Worm (Caenorhabditis elegans) whole organism, young adult: ENCODE results near the gene yars-2.

ENCODE experiments used
- B0261.1 ChIP-seq: sonication (generic microtip); optimal IDR thresholded peaks from 2 replicates; lab custom pipeline; 2016; ENCODE audit warnings: mild to moderate bottlenecking, missing genetic modification characterization, moderate library complexity, missing compliant biosample characterization
- F10E7.11 ChIP-seq: sonication (generic microtip); optimal IDR thresholded peaks from 2 replicates; lab custom pipeline; 2017; ENCODE audit warnings: mild to moderate bottlenecking, missing genetic modification characterization, moderate library complexity, missing compliant biosample characterization
- F37B4.10 ChIP-seq: fragments of 200-800 bp; sonication (Bioruptor generic); IDR thresholded peaks from 2 replicates; pipeline ENCODE4 v1.3.6; 2022; ENCODE audit warnings: missing genetic modification characterization, missing compliant biosample characterization
- F39B2.1 ChIP-seq: fragments of 200-800 bp; sonication (Bioruptor generic); IDR thresholded peaks from 2 replicates; pipeline ENCODE4 v1.3.6; 2022; ENCODE audit warnings: missing genetic modification reagents, missing genetic modification characterization, missing compliant biosample characterization
- F52B5.7 ChIP-seq: sonication (generic microtip); optimal IDR thresholded peaks from 2 replicates; lab custom pipeline; 2016; ENCODE audit warnings: mild to moderate bottlenecking, missing genetic modification characterization, missing compliant biosample characterization
- F57C9.4 ChIP-seq: sonication (generic microtip); optimal IDR thresholded peaks from 2 replicates; lab custom pipeline; 2017; ENCODE audit warnings: mild to moderate bottlenecking, missing genetic modification characterization, missing compliant biosample characterization
- K11D2.4 ChIP-seq: fragments of 200-800 bp; sonication (Bioruptor generic); IDR thresholded peaks from 2 replicates; pipeline ENCODE4 v1.3.6; 2022; ENCODE audit warnings: missing genetic modification reagents, missing genetic modification characterization, missing compliant biosample characterization
- K12H6.12 ChIP-seq: fragments of 200-800 bp; sonication (Bioruptor generic); optimal IDR thresholded peaks from 2 replicates; lab custom pipeline; 2018; ENCODE audit warnings: mild to moderate bottlenecking, missing genetic modification characterization, missing compliant biosample characterization
- T26A5.8 ChIP-seq: sonication (generic microtip); optimal IDR thresholded peaks from 2 replicates; lab custom pipeline; 2016; ENCODE audit warnings: missing genetic modification characterization, missing compliant biosample characterization
- Y53F4B.3 ChIP-seq: fragments of 200-800 bp; sonication (Bioruptor generic); IDR thresholded peaks from 2 replicates; pipeline ENCODE4 v1.3.6; 2022; ENCODE audit warnings: missing genetic modification reagents, missing genetic modification characterization, missing compliant biosample characterization
- Y56A3A.18 ChIP-seq: fragments of 200-800 bp; sonication (Bioruptor generic); IDR thresholded peaks from 2 replicates; pipeline ENCODE4 v1.3.6; 2022; ENCODE audit warnings: missing genetic modification reagents, missing genetic modification characterization, missing compliant biosample characterization
- Y79H2A.3 ChIP-seq: fragments of 200-800 bp; sonication (Bioruptor generic); conservative IDR thresholded peaks from 2 replicates; pipeline ENCODE4 v1.3.6; 2022; ENCODE audit warnings: missing genetic modification reagents, missing genetic modification characterization, missing compliant biosample characterization
- Y95B8A.8 ChIP-seq: fragments of 200-800 bp; sonication (Bioruptor generic); IDR thresholded peaks from 2 replicates; pipeline ENCODE4 v1.3.6; 2022; ENCODE audit warnings: missing genetic modification reagents, missing genetic modification characterization, missing compliant biosample characterization
- akir-1 ChIP-seq: fragments of 200-800 bp; sonication (Bioruptor generic); optimal IDR thresholded peaks from 2 replicates; lab custom pipeline; 2018; ENCODE audit warnings: mild to moderate bottlenecking, missing genetic modification characterization, moderate library complexity, missing compliant biosample characterization
- aptf-2 ChIP-seq: fragments of 200-800 bp; sonication (Bioruptor generic); conservative IDR thresholded peaks from 2 replicates; pipeline ENCODE4 v1.3.6; 2022; ENCODE audit warnings: missing genetic modification reagents, missing genetic modification characterization, missing compliant biosample characterization
- aptf-3 ChIP-seq: fragments of 200-800 bp; sonication (Bioruptor generic); IDR thresholded peaks from 2 replicates; pipeline ENCODE4 v1.3.6; 2022; ENCODE audit warnings: missing genetic modification characterization, missing compliant biosample characterization
- attf-3 ChIP-seq: fragments of 200-800 bp; sonication (Bioruptor generic); conservative IDR thresholded peaks from 2 replicates; pipeline ENCODE4 v1.3.6; 2022; ENCODE audit warnings: missing genetic modification reagents, missing genetic modification characterization, missing compliant biosample characterization
- attf-5 ChIP-seq: fragments of 200-800 bp; sonication (Bioruptor generic); optimal IDR thresholded peaks from 2 replicates; lab custom pipeline; 2018; ENCODE audit warnings: mild to moderate bottlenecking, missing genetic modification characterization, missing compliant biosample characterization
- attf-6 ChIP-seq: fragments of 200-800 bp; sonication (Bioruptor generic); IDR thresholded peaks from 2 replicates; pipeline ENCODE4 v1.3.6; 2022; ENCODE audit warnings: missing genetic modification reagents, missing genetic modification characterization, missing compliant biosample characterization
- bed-1 ChIP-seq: fragments of 200-800 bp; sonication (Bioruptor generic); IDR thresholded peaks from 2 replicates; pipeline ENCODE4 v1.3.6; 2022; ENCODE audit warnings: missing genetic modification reagents, missing genetic modification characterization, missing compliant biosample characterization
- ceh-27 ChIP-seq: fragments of 200-800 bp; sonication (Bioruptor generic); optimal IDR thresholded peaks from 2 replicates; lab custom pipeline; 2018; ENCODE audit warnings: mild to moderate bottlenecking, missing genetic modification characterization, moderate library complexity, missing compliant biosample characterization
- ceh-91 ChIP-seq: fragments of 200-800 bp; sonication (Bioruptor generic); IDR thresholded peaks from 2 replicates; pipeline ENCODE4 v1.3.6; 2022; ENCODE audit warnings: missing genetic modification reagents, missing genetic modification characterization, missing compliant biosample characterization
- egl-44 ChIP-seq: fragments of 200-800 bp; sonication (Bioruptor generic); IDR thresholded peaks from 2 replicates; pipeline ENCODE4 v1.3.6; 2022; ENCODE audit warnings: missing genetic modification reagents, missing genetic modification characterization, missing compliant biosample characterization
- egrh-3 ChIP-seq: fragments of 200-800 bp; sonication (Bioruptor generic); IDR thresholded peaks from 2 replicates; pipeline ENCODE4 v1.3.6; 2022; ENCODE audit warnings: missing genetic modification reagents, missing genetic modification characterization, missing compliant biosample characterization
- fkh-3 ChIP-seq: sonication (generic microtip); optimal IDR thresholded peaks from 2 replicates; lab custom pipeline; 2016; ENCODE audit warnings: mild to moderate bottlenecking, missing genetic modification characterization, missing compliant biosample characterization
- gei-17 ChIP-seq: fragments of 200-800 bp; sonication (Bioruptor generic); optimal IDR thresholded peaks from 2 replicates; lab custom pipeline; 2018; ENCODE audit warnings: mild to moderate bottlenecking, missing genetic modification characterization, missing compliant biosample characterization
- hlh-26 ChIP-seq: fragments of 200-800 bp; sonication (Bioruptor generic); conservative IDR thresholded peaks from 2 replicates; pipeline ENCODE4 v1.3.6; 2022; ENCODE audit warnings: missing genetic modification reagents, missing genetic modification characterization, missing compliant biosample characterization
- hmg-1.2 ChIP-seq: fragments of 200-800 bp; sonication (Bioruptor generic); IDR thresholded peaks from 2 replicates; pipeline ENCODE4 v1.3.6; 2022; ENCODE audit warnings: missing genetic modification reagents, missing genetic modification characterization, missing compliant biosample characterization
- hmg-20 ChIP-seq: fragments of 200-800 bp; sonication (Bioruptor generic); IDR thresholded peaks from 2 replicates; pipeline ENCODE4 v1.3.6; 2022; ENCODE audit warnings: missing genetic modification reagents, missing genetic modification characterization, missing compliant biosample characterization
- hrde-1 ChIP-seq: sonication (generic microtip); optimal IDR thresholded peaks from 2 replicates; lab custom pipeline; 2016; ENCODE audit warnings: missing genetic modification characterization, mild to moderate bottlenecking, missing compliant biosample characterization, moderate library complexity, missing genotype, missing genetic modification reagents, borderline replicate concordance
- lin-26 ChIP-seq: fragments of 200-800 bp; sonication (Bioruptor generic); IDR thresholded peaks from 2 replicates; pipeline ENCODE4 v1.3.6; 2022; ENCODE audit warnings: missing genetic modification reagents, missing genetic modification characterization, missing compliant biosample characterization
- madf-10 ChIP-seq: sonication (generic microtip); optimal IDR thresholded peaks from 2 replicates; lab custom pipeline; 2016; ENCODE audit warnings: mild to moderate bottlenecking, missing genetic modification characterization, missing compliant biosample characterization
- madf-3 ChIP-seq: fragments of 200-800 bp; sonication (Bioruptor generic); IDR thresholded peaks from 2 replicates; pipeline ENCODE4 v1.3.6; 2022; ENCODE audit warnings: missing genetic modification reagents, missing genetic modification characterization, missing compliant biosample characterization
- mel-28 ChIP-seq: sonication (generic microtip); optimal IDR thresholded peaks from 2 replicates; lab custom pipeline; 2016; ENCODE audit warnings: borderline replicate concordance, mild to moderate bottlenecking, missing genetic modification characterization, missing compliant biosample characterization
- nhr-120 ChIP-seq: fragments of 200-800 bp; sonication (Bioruptor generic); IDR thresholded peaks from 2 replicates; pipeline ENCODE4 v1.3.6; 2022; ENCODE audit warnings: missing genetic modification characterization, missing compliant biosample characterization
- nhr-179 ChIP-seq: sonication (generic microtip); optimal IDR thresholded peaks from 2 replicates; lab custom pipeline; 2016; ENCODE audit warnings: mild to moderate bottlenecking, missing genetic modification characterization, missing compliant biosample characterization
- nhr-90 ChIP-seq: sonication (generic microtip); optimal IDR thresholded peaks from 2 replicates; lab custom pipeline; 2016; ENCODE audit warnings: missing genotype, mild to moderate bottlenecking, missing genetic modification characterization, missing compliant biosample characterization
- pbrm-1 ChIP-seq: fragments of 200-800 bp; sonication (Bioruptor generic); IDR thresholded peaks from 2 replicates; pipeline ENCODE4 v1.3.6; 2022; ENCODE audit warnings: missing genetic modification reagents, missing genetic modification characterization, missing compliant biosample characterization
- pha-4 ChIP-seq: fragments of 150-350 bp; sonication (generic microtip); optimal IDR thresholded peaks from 2 replicates; lab custom pipeline; 2014; ENCODE audit warnings: missing biosample characterization, missing genetic modification reagents, missing genetic modification characterization
- rpc-1 ChIP-seq, 2 experiments: fragments of 150-350 bp in 1 of 2; sonication (generic microtip) in 1 of 2; optimal IDR thresholded peaks; 2 replicates each; lab custom pipeline; 2014 to 2018; ENCODE audit warnings: missing biosample characterization in 1 of 2, missing genetic modification characterization in 1 of 2, missing genetic modification reagents in 1 of 2, missing genotype in 1 of 2
- sea-2 ChIP-seq: fragments of 200-800 bp; sonication (Bioruptor generic); IDR thresholded peaks from 2 replicates; pipeline ENCODE4 v1.3.6; 2022; ENCODE audit warnings: missing genetic modification characterization, missing compliant biosample characterization
- snpc-1.1 ChIP-seq: sonication (generic microtip); optimal IDR thresholded peaks from 2 replicates; lab custom pipeline; 2017; ENCODE audit warnings: missing genetic modification characterization, mild to moderate bottlenecking, missing compliant biosample characterization, antibody characterized with exemption, moderate library complexity, missing genotype, missing genetic modification reagents; ENCODE audit not compliant: insufficient read depth
- snpc-1.3 ChIP-seq: sonication (generic microtip); optimal IDR thresholded peaks from 2 replicates; lab custom pipeline; 2017; ENCODE audit warnings: missing genetic modification characterization, mild to moderate bottlenecking, missing compliant biosample characterization, antibody characterized with exemption, moderate library complexity, missing genotype, missing genetic modification reagents; ENCODE audit not compliant: insufficient read depth
- snpc-4 ChIP-seq, 5 experiments: fragments of 150-350 bp in 1 of 5; sonication (generic microtip) in 4 of 5; optimal IDR thresholded peaks; 2 replicates each; lab custom pipeline; 2014 to 2018; ENCODE audit warnings: missing genetic modification characterization in 5 of 5, missing biosample characterization in 3 of 5, antibody characterized with exemption in 2 of 5, mild to moderate bottlenecking in 2 of 5, missing compliant biosample characterization in 2 of 5, missing genotype in 2 of 5, moderate library complexity in 2 of 5, missing genetic modification reagents in 1 of 5
- tbp1 ChIP-seq: fragments of 200-800 bp; sonication (Bioruptor generic); optimal IDR thresholded peaks from 2 replicates; lab custom pipeline; 2018; ENCODE audit warnings: mild to moderate bottlenecking, missing genetic modification characterization, missing compliant biosample characterization
- unc-130 ChIP-seq: sonication (generic microtip); optimal IDR thresholded peaks from 2 replicates; lab custom pipeline; 2016; ENCODE audit warnings: missing genetic modification reagents, missing genetic modification characterization, missing compliant biosample characterization
- zim-3 ChIP-seq: sonication (generic microtip); optimal IDR thresholded peaks from 2 replicates; lab custom pipeline; 2017; ENCODE audit warnings: mild to moderate bottlenecking, missing genetic modification characterization, moderate library complexity, missing compliant biosample characterization
- ztf-3 ChIP-seq: fragments of 200-800 bp; sonication (Bioruptor generic); optimal IDR thresholded peaks from 2 replicates; lab custom pipeline; 2018; ENCODE audit warnings: mild to moderate bottlenecking, missing genetic modification characterization, missing compliant biosample characterization

The yars-2 gene

DNA sequence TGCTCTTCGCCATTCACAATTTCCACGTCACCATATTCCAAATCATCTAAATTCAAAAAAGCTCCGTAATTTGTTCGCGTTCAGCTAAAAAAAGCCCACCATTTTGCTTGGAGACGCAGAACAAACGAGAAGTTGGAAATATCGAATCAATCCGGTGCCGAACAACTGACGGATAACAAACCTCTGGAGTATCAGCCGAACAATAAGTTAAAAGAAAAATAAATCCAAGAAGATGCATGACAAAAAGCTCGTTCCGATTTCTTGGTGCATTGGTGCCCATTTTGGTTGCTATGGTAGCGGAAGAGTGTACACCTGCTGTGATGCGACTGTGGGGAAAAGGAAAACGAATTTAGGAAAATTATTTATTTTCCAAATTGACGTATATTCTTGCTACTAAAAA, 35.1 kb upstream of the yars-2 start, which contains the start of gene tctn-1 (continued):
- TF ChIP-seq akir-1 (GFP tag; lab: Kevin White, UChicago) (no peak), bed-1 (no peak), nhr-179 (no peak), mel-28 (tag; lab: Kevin White, UChicago) (no peak), hmg-20 (no peak), Y79H2A.3 (no peak), lin-26 (0 out of 2 replicates have a peak, but pooled peaks have one; percentile 24), zim-3 (no peak), ceh-91 (GFP tag; lab: Robert Waterston, UW) (no peak), F37B4.10 (no peak), rpc-1 (optimal IDR thresholded peaks at IDR 0.05; lab: Kevin White, UChicago) (no peak), rpc-1 (tag; optimal IDR thresholded peaks at IDR 0.05; lab: Kevin White, UChicago) (no peak), snpc-4 (GFP tag; optimal IDR thresholded peaks at IDR 0.05; lab: Kevin White, UChicago) (no peak), snpc-4 (tag; optimal IDR thresholded peaks at IDR 0.05; lab: Kevin White, UChicago) (no peak), Y56A3A.18 (GFP tag; lab: Robert Waterston, UW) (0 out of 2 replicates have a peak, but pooled peaks have one; percentile 38), madf-3 (GFP tag; lab: Robert Waterston, UW) (no peak), hlh-26 (GFP tag; lab: Robert Waterston, UW) (no peak), madf-10 (tag; lab: Kevin White, UChicago) (no peak), attf-5 (GFP tag; lab: Kevin White, UChicago) (peak; percentile 17), gei-17 (GFP tag; lab: Kevin White, UChicago) (no peak), sea-2 (GFP tag; lab: Robert Waterston, UW) (no peak), egrh-3 (GFP tag; lab: Robert Waterston, UW) (no peak), pha-4 (no peak), F39B2.1 (no peak), unc-130 (GFP tag; lab: Kevin White, UChicago) (no peak), aptf-2 (no peak), hmg-1.2 (GFP tag; lab: Robert Waterston, UW) (peak; percentile 22; the same call in 1 of the 2 replicates), B0261.1 (tag; lab: Kevin White, UChicago) (no peak), nhr-120 (GFP tag; lab: Robert Waterston, UW) (no peak), ceh-27 (GFP tag; lab: Kevin White, UChicago) (no peak), tbp1 (GFP tag; lab: Kevin White, UChicago) (no peak), fkh-3 (tag; lab: Kevin White, UChicago) (no peak), K11D2.4 (GFP tag; lab: Robert Waterston, UW) (no peak), pbrm-1 (GFP tag; lab: Robert Waterston, UW) (no peak), snpc-1.1 (tag; lab: Kevin White, UChicago) (no peak), egl-44 (GFP tag; lab: Robert Waterston, UW) (no peak), K12H6.12 (tag; lab: Kevin White, UChicago) (no peak), F52B5.7 (tag; lab: Kevin White, UChicago) (no peak), F57C9.4 (tag; lab: Kevin White, UChicago) (no peak), snpc-1.3 (tag; lab: Kevin White, UChicago) (no peak), nhr-90 (no peak), Y53F4B.3 (GFP tag; lab: Robert Waterston, UW) (no peak), attf-3 (no peak), F10E7.11 (tag; lab: Kevin White, UChicago) (peak; percentile 11), Y95B8A.8 (GFP tag; lab: Robert Waterston, UW) (0 out of 2 replicates have a peak, but pooled peaks have one; percentile 52), hrde-1 (tag; lab: Kevin White, UChicago) (peak; percentile 51), aptf-3 (GFP tag; lab: Robert Waterston, UW) (no peak), attf-6 (no peak), ztf-3 (GFP tag; lab: Kevin White, UChicago) (no peak), T26A5.8 (tag; lab: Kevin White, UChicago) (no peak)
